Fruit fly (Drosophila melanogaster) whole organism, embryonic: ENCODE measurements around the gene CG8837.

Experiments
- B-H1 ChIP-seq: fragments of 200-800 bp; sonication (Bioruptor generic); IDR thresholded peaks from 3 replicates; pipeline ENCODE4 v1.3.6; 2022; ENCODE audit warnings: missing biosample characterization, missing genetic modification characterization
- CG10267 ChIP-seq: fragments of 200-800 bp; sonication (Bioruptor generic); optimal IDR thresholded peaks from 2 replicates; lab custom pipeline; 2018; ENCODE audit warnings: missing biosample characterization, mild to moderate bottlenecking, missing genetic modification characterization, moderate library complexity
- CG11695 ChIP-seq: fragments of 200-800 bp; sonication (Bioruptor generic); IDR thresholded peaks from 3 replicates; pipeline ENCODE4 v1.3.6; 2022; ENCODE audit warnings: missing biosample characterization, missing genetic modification characterization
- CG12942 ChIP-seq: fragments of 200-800 bp; sonication (Bioruptor generic); optimal IDR thresholded peaks from 3 replicates; lab custom pipeline; 2016; ENCODE audit warnings: missing biosample characterization, missing genetic modification characterization
- CG15479 ChIP-seq: fragments of 200-800 bp; sonication (Bioruptor generic); optimal IDR thresholded peaks from 3 replicates; lab custom pipeline; 2019; ENCODE audit warnings: missing biosample characterization, mild to moderate bottlenecking, missing genetic modification characterization, moderate library complexity
- CG1647 ChIP-seq: fragments of 200-800 bp; sonication (Bioruptor generic); optimal IDR thresholded peaks from 3 replicates; lab custom pipeline; 2016; ENCODE audit warnings: missing biosample characterization, missing genetic modification characterization
- CG17912 ChIP-seq: fragments of 200-800 bp; sonication (Bioruptor generic); optimal IDR thresholded peaks from 2 replicates; lab custom pipeline; 2018; ENCODE audit warnings: missing biosample characterization, mild to moderate bottlenecking, missing genetic modification characterization
- CG18476 ChIP-seq: fragments of 200-800 bp; sonication (Bioruptor generic); optimal IDR thresholded peaks from 2 replicates; lab custom pipeline; 2016; ENCODE audit warnings: missing biosample characterization, mild to moderate bottlenecking, missing genetic modification characterization
- CG2120 ChIP-seq: fragments of 200-800 bp; sonication (Bioruptor generic); optimal IDR thresholded peaks from 3 replicates; lab custom pipeline; 2016; ENCODE audit warnings: missing biosample characterization, missing genetic modification characterization
- CG2678 ChIP-seq: fragments of 200-800 bp; sonication (Bioruptor generic); optimal IDR thresholded peaks from 3 replicates; lab custom pipeline; 2019; ENCODE audit warnings: missing biosample characterization, mild to moderate bottlenecking, missing genetic modification characterization, moderate library complexity
- CG3995 ChIP-seq: fragments of 200-800 bp; sonication (Bioruptor generic); optimal IDR thresholded peaks from 3 replicates; lab custom pipeline; 2016; ENCODE audit warnings: missing biosample characterization, missing genetic modification characterization
- CG4360 ChIP-seq: fragments of 200-800 bp; sonication (Bioruptor generic); IDR thresholded peaks from 2 replicates; pipeline ENCODE4 v1.3.6; 2022; ENCODE audit warnings: missing biosample characterization, missing genetic modification characterization
- CG4404 ChIP-seq: fragments of 200-800 bp; sonication (Bioruptor generic); IDR thresholded peaks from 2 replicates; pipeline ENCODE4 v1.3.6; 2022; ENCODE audit warnings: missing biosample characterization, missing genetic modification characterization
- CG5180 ChIP-seq: fragments of 200-800 bp; sonication (Bioruptor generic); optimal IDR thresholded peaks from 3 replicates; lab custom pipeline; 2017; ENCODE audit warnings: missing biosample characterization, missing genetic modification characterization, mild to moderate bottlenecking, moderate library complexity, missing genetic modification reagents
- CG6683 ChIP-seq: fragments of 200-800 bp; sonication (Bioruptor generic); optimal IDR thresholded peaks from 2 replicates; lab custom pipeline; 2017; ENCODE audit warnings: missing biosample characterization, mild to moderate bottlenecking, missing genetic modification characterization, missing genetic modification reagents
- CG7928 ChIP-seq: fragments of 200-800 bp; sonication (Bioruptor generic); optimal IDR thresholded peaks from 2 replicates; lab custom pipeline; 2017; ENCODE audit warnings: missing biosample characterization, mild to moderate bottlenecking, missing genetic modification characterization
- CG7987 ChIP-seq: fragments of 200-800 bp; sonication (Bioruptor generic); optimal IDR thresholded peaks from 2 replicates; lab custom pipeline; 2018; ENCODE audit warnings: missing biosample characterization, mild to moderate bottlenecking, missing genetic modification characterization, moderate library complexity
- CG8944 ChIP-seq: fragments of 200-800 bp; sonication (Bioruptor generic); optimal IDR thresholded peaks from 3 replicates; lab custom pipeline; 2016; ENCODE audit warnings: missing biosample characterization, missing genetic modification characterization
- CG9817 ChIP-seq: fragments of 200-800 bp; sonication (Bioruptor generic); optimal IDR thresholded peaks from 2 replicates; lab custom pipeline; 2018; ENCODE audit warnings: missing biosample characterization, mild to moderate bottlenecking, missing genetic modification characterization, moderate library complexity
- Drgx ChIP-seq: fragments of 200-800 bp; sonication (Bioruptor generic); IDR thresholded peaks from 2 replicates; pipeline ENCODE4 v1.3.6; 2022; ENCODE audit warnings: missing biosample characterization, missing genetic modification characterization
- Gsc ChIP-seq: fragments of 200-800 bp; sonication (Bioruptor generic); IDR thresholded peaks from 2 replicates; pipeline ENCODE4 v1.3.6; 2022; ENCODE audit warnings: missing biosample characterization, missing genetic modification characterization
- Kr ChIP-seq: fragments of 200-800 bp; sonication (Bioruptor generic); optimal IDR thresholded peaks from 2 replicates; lab custom pipeline; 2017; ENCODE audit warnings: missing biosample characterization, mild to moderate bottlenecking, missing genetic modification characterization
- Lim3 ChIP-seq: fragments of 200-800 bp; sonication (Bioruptor generic); IDR thresholded peaks from 2 replicates; pipeline ENCODE4 v1.3.6; 2022; ENCODE audit warnings: missing biosample characterization, missing genetic modification characterization
- MESR4 ChIP-seq: fragments of 200-800 bp; sonication (Bioruptor generic); optimal IDR thresholded peaks from 2 replicates; lab custom pipeline; 2018; ENCODE audit warnings: missing biosample characterization, mild to moderate bottlenecking, missing genetic modification characterization, moderate library complexity
- Max ChIP-seq: fragments of 200-800 bp; sonication (Bioruptor generic); optimal IDR thresholded peaks from 2 replicates; lab custom pipeline; 2016; ENCODE audit warnings: missing biosample characterization, mild to moderate bottlenecking, missing genetic modification characterization
- Mrtf ChIP-seq: fragments of 200-800 bp; sonication (Bioruptor generic); IDR thresholded peaks from 3 replicates; pipeline ENCODE4 v1.3.6; 2022; ENCODE audit warnings: missing biosample characterization, missing genetic modification characterization
- Neu2 ChIP-seq: fragments of 200-800 bp; sonication (Bioruptor generic); optimal IDR thresholded peaks from 3 replicates; lab custom pipeline; 2016; ENCODE audit warnings: missing biosample characterization, missing genetic modification characterization, borderline replicate concordance
- Scr ChIP-seq: fragments of 200-800 bp; sonication (Bioruptor generic); IDR thresholded peaks from 2 replicates; pipeline ENCODE4 v1.3.6; 2022; ENCODE audit warnings: missing biosample characterization, missing genetic modification characterization; ENCODE audit not compliant: partially characterized antibody
- Six4 ChIP-seq: fragments of 200-800 bp; sonication (Bioruptor generic); optimal IDR thresholded peaks from 2 replicates; lab custom pipeline; 2016; ENCODE audit warnings: missing biosample characterization, missing genetic modification characterization
- al ChIP-seq: fragments of 200-800 bp; sonication (Bioruptor generic); IDR thresholded peaks from 2 replicates; pipeline ENCODE4 v1.3.6; 2022; ENCODE audit warnings: missing biosample characterization, missing genetic modification characterization
- aop ChIP-seq: fragments of 200-800 bp; sonication (Bioruptor generic); IDR thresholded peaks from 2 replicates; pipeline ENCODE4 v1.3.6; 2022; ENCODE audit warnings: missing biosample characterization, missing genetic modification characterization
- ash1 ChIP-seq: fragments of 200-800 bp; sonication (Bioruptor generic); optimal IDR thresholded peaks from 2 replicates; lab custom pipeline; 2018; ENCODE audit warnings: missing biosample characterization, mild to moderate bottlenecking, missing genetic modification characterization
- bbx ChIP-seq: fragments of 200-800 bp; sonication (Bioruptor generic); IDR thresholded peaks from 2 replicates; pipeline ENCODE4 v1.3.6; 2022; ENCODE audit warnings: missing biosample characterization, missing genetic modification characterization; ENCODE audit not compliant: partially characterized antibody
- cg ChIP-seq: fragments of 200-800 bp; sonication (Bioruptor generic); optimal IDR thresholded peaks from 3 replicates; lab custom pipeline; 2019; ENCODE audit warnings: missing biosample characterization, mild to moderate bottlenecking, missing genetic modification characterization, moderate library complexity
- dati ChIP-seq: fragments of 200-800 bp; sonication (Bioruptor generic); IDR thresholded peaks from 2 replicates; pipeline ENCODE4 v1.3.6; 2022; ENCODE audit warnings: missing biosample characterization, missing genetic modification characterization
- en ChIP-seq: fragments of 200-800 bp; sonication (Bioruptor generic); optimal IDR thresholded peaks from 2 replicates; lab custom pipeline; 2016; ENCODE audit warnings: missing biosample characterization, missing genetic modification characterization
- fd3F ChIP-seq: fragments of 200-800 bp; sonication (Bioruptor generic); optimal IDR thresholded peaks from 2 replicates; lab custom pipeline; 2018; ENCODE audit warnings: missing biosample characterization, mild to moderate bottlenecking, missing genetic modification characterization, moderate library complexity
- her ChIP-seq: fragments of 200-800 bp; sonication (Bioruptor generic); optimal IDR thresholded peaks from 2 replicates; lab custom pipeline; 2016; ENCODE audit warnings: missing biosample characterization, missing genetic modification characterization
- inv ChIP-seq: fragments of 200-800 bp; sonication (Bioruptor generic); IDR thresholded peaks from 2 replicates; pipeline ENCODE4 v1.3.6; 2022; ENCODE audit warnings: missing biosample characterization, missing genetic modification characterization; ENCODE audit not compliant: partially characterized antibody
- klu ChIP-seq: fragments of 200-800 bp; sonication (Bioruptor generic); IDR thresholded peaks from 2 replicates; pipeline ENCODE4 v1.3.6; 2022; ENCODE audit warnings: missing biosample characterization, missing genetic modification characterization
- nerfin-1 ChIP-seq: fragments of 200-800 bp; sonication (Bioruptor generic); optimal IDR thresholded peaks from 3 replicates; lab custom pipeline; 2019; ENCODE audit warnings: missing biosample characterization, mild to moderate bottlenecking, missing genetic modification characterization, moderate library complexity
- odd ChIP-seq: fragments of 200-800 bp; sonication (Bioruptor generic); optimal IDR thresholded peaks from 2 replicates; lab custom pipeline; 2017; ENCODE audit warnings: missing biosample characterization, mild to moderate bottlenecking, missing genetic modification characterization
- otp ChIP-seq: fragments of 200-800 bp; sonication (Bioruptor generic); IDR thresholded peaks from 3 replicates; pipeline ENCODE4, ENCODE4 v1.3.6; 2022; ENCODE audit warnings: missing biosample characterization, missing genetic modification characterization
- pb ChIP-seq: fragments of 200-800 bp; sonication (Bioruptor generic); optimal IDR thresholded peaks from 3 replicates; lab custom pipeline; 2016; ENCODE audit warnings: missing biosample characterization, missing genetic modification characterization
- phol ChIP-seq: fragments of 200-800 bp; sonication (Bioruptor generic); optimal IDR thresholded peaks from 3 replicates; lab custom pipeline; 2018; ENCODE audit warnings: missing biosample characterization, mild to moderate bottlenecking, missing genetic modification characterization, moderate library complexity
- shn ChIP-seq: fragments of 200-800 bp; sonication (Bioruptor generic); optimal IDR thresholded peaks from 3 replicates; lab custom pipeline; 2016; ENCODE audit warnings: missing biosample characterization, missing genetic modification characterization
- sr ChIP-seq: fragments of 200-800 bp; sonication (Bioruptor generic); IDR thresholded peaks from 3 replicates; pipeline ENCODE4 v1.3.6; 2022; ENCODE audit warnings: missing biosample characterization, missing genetic modification characterization
- tna ChIP-seq: fragments of 200-800 bp; sonication (Bioruptor generic); IDR thresholded peaks from 2 replicates; pipeline ENCODE4 v1.3.6; 2022; ENCODE audit warnings: missing biosample characterization, missing genetic modification characterization; ENCODE audit not compliant: partially characterized antibody
- zen2 ChIP-seq: fragments of 200-800 bp; sonication (Bioruptor generic); IDR thresholded peaks from 3 replicates; pipeline ENCODE4 v1.3.6; 2022; ENCODE audit warnings: missing biosample characterization, missing genetic modification characterization; ENCODE audit not compliant: partially characterized antibody

Gene CG8837

dm6 chr2L:3348146-3348747 is 28.2 kb downstream of the CG8837 start (continued):
- TF ChIP-seq CG5180 (peak; percentile 72), shn (peak; percentile 61), odd (GFP tag; lab: Kevin White, UChicago) (peak; percentile 35), CG2120 (GFP tag; lab: Kevin White, UChicago) (no peak), CG1647 (peak; percentile 51), Lim3 (GFP tag; lab: Robert Waterston, UW) (peak; percentile 71), Mrtf (GFP tag; lab: Robert Waterston, UW) (peak; percentile 75), bbx (GFP tag; lab: Robert Waterston, UW) (0 out of 2 replicates have a peak, but pooled peaks have one; percentile 32), tna (GFP tag; lab: Robert Waterston, UW) (no peak), inv (GFP tag; lab: Robert Waterston, UW) (no peak), CG6683 (GFP tag; lab: Kevin White, UChicago) (peak; percentile 24), CG11695 (GFP tag; lab: Robert Waterston, UW) (peak; percentile 87), CG18476 (peak; percentile 51), CG4404 (GFP tag; lab: Robert Waterston, UW) (peak; percentile 61), Scr (GFP tag; lab: Robert Waterston, UW) (no peak), nerfin-1 (tag; lab: Kevin White, UChicago) (peak; percentile 78), Neu2 (no peak), CG12942 (GFP tag; lab: Kevin White, UChicago) (peak; percentile 39), her (GFP tag; lab: Kevin White, UChicago) (peak; percentile 23), en (peak; percentile 50), phol (peak; percentile 89), aop (peak; percentile 78; the same call in 1 of the 2 replicates), CG8944 (GFP tag; lab: Kevin White, UChicago) (peak; percentile 60), otp (GFP tag; lab: Robert Waterston, UW) (peak; percentile 93), Drgx (GFP tag; lab: Robert Waterston, UW) (peak; percentile 98), Gsc (GFP tag; lab: Robert Waterston, UW) (peak; percentile 77), CG7987 (GFP tag; lab: Kevin White, UChicago) (no peak), CG17912 (no peak), CG15479 (GFP tag; lab: Kevin White, UChicago) (no peak), Six4 (GFP tag; lab: Kevin White, UChicago) (peak; percentile 69), klu (GFP tag; lab: Robert Waterston, UW) (peak; percentile 23; the same call in 1 of the 2 replicates), al (GFP tag; lab: Robert Waterston, UW) (0 out of 2 replicates have a peak, but pooled peaks have one; percentile 40), CG7928 (no peak), CG4360 (GFP tag; lab: Robert Waterston, UW) (peak; percentile 75), MESR4 (GFP tag; lab: Kevin White, UChicago) (peak; percentile 12), zen2 (no peak), sr (peak; percentile 75; the same call in 2 of the 3 replicates), pb (peak; percentile 30), CG10267 (peak; percentile 76), CG3995 (GFP tag; lab: Kevin White, UChicago) (peak; percentile 85), CG2678 (tag; lab: Kevin White, UChicago) (peak; percentile 87), Max (GFP tag; lab: Kevin White, UChicago) (peak; percentile 1), CG9817 (tag; lab: Kevin White, UChicago) (peak; percentile 24), ash1 (GFP tag; lab: Kevin White, UChicago) (no peak), B-H1 (peak; percentile 90), fd3F (no peak), cg (GFP tag; lab: Kevin White, UChicago) (no peak), Kr (no peak), dati (GFP tag; lab: Robert Waterston, UW) (peak; percentile 71)
